Worm (Caenorhabditis elegans) whole organism, late embryonic: ENCODE results near the gene F46F2.3.

ENCODE experiments used
- C08G9.2 ChIP-seq: sonication (generic microtip); optimal IDR thresholded peaks from 2 replicates; lab custom pipeline; 2016; ENCODE audit warnings: mild to moderate bottlenecking, missing genetic modification characterization, moderate library complexity, missing compliant biosample characterization
- Y22D7AL.16 ChIP-seq: sonication (generic microtip); optimal IDR thresholded peaks from 2 replicates; lab custom pipeline; 2016; ENCODE audit warnings: missing genetic modification characterization, missing compliant biosample characterization
- ahr-1 ChIP-seq: sonication (generic microtip); optimal IDR thresholded peaks from 2 replicates; lab custom pipeline; 2016; ENCODE audit warnings: missing genetic modification characterization, missing compliant biosample characterization
- ceh-14 ChIP-seq: sonication (generic microtip); optimal IDR thresholded peaks from 2 replicates; lab custom pipeline; 2016; ENCODE audit warnings: missing genotype, missing genetic modification characterization, missing compliant biosample characterization
- ceh-18 ChIP-seq: sonication (generic microtip); optimal IDR thresholded peaks from 2 replicates; lab custom pipeline; 2016; ENCODE audit warnings: missing genetic modification characterization, missing compliant biosample characterization
- ceh-19 ChIP-seq: fragments of 200-800 bp; sonication (Bioruptor generic); optimal IDR thresholded peaks from 2 replicates; lab custom pipeline; 2018; ENCODE audit warnings: mild to moderate bottlenecking, missing genetic modification characterization, missing compliant biosample characterization
- ceh-2 ChIP-seq: sonication (generic microtip); optimal IDR thresholded peaks from 2 replicates; lab custom pipeline; 2016; ENCODE audit warnings: missing genotype, missing genetic modification characterization, missing compliant biosample characterization
- ceh-24 ChIP-seq: sonication (generic microtip); optimal IDR thresholded peaks from 2 replicates; lab custom pipeline; 2016; ENCODE audit warnings: mild to moderate bottlenecking, missing genetic modification characterization, missing compliant biosample characterization
- ceh-30 ChIP-seq: fragments of 150-350 bp; optimal IDR thresholded peaks from 2 replicates; lab custom pipeline; 2014; ENCODE audit warnings: missing biosample characterization, missing genetic modification characterization
- ceh-34 ChIP-seq: sonication (generic microtip); optimal IDR thresholded peaks from 2 replicates; lab custom pipeline; 2016; ENCODE audit warnings: mild to moderate bottlenecking, missing genetic modification characterization, missing compliant biosample characterization
- ceh-45 ChIP-seq: fragments of 200-800 bp; sonication (Bioruptor generic); IDR thresholded peaks from 2 replicates; pipeline ENCODE4 v1.3.6; 2022; ENCODE audit warnings: missing genetic modification reagents, missing genetic modification characterization, missing compliant biosample characterization
- che-1 ChIP-seq: sonication (generic microtip); optimal IDR thresholded peaks from 2 replicates; lab custom pipeline; 2016; ENCODE audit warnings: mild to moderate bottlenecking, missing genetic modification characterization, missing compliant biosample characterization
- dve-1 ChIP-seq: sonication (generic microtip); optimal IDR thresholded peaks from 2 replicates; lab custom pipeline; 2017; ENCODE audit warnings: antibody characterized with exemption, mild to moderate bottlenecking, missing genetic modification characterization, missing compliant biosample characterization
- elt-2 ChIP-seq: sonication (generic microtip); optimal IDR thresholded peaks from 2 replicates; lab custom pipeline; 2016; ENCODE audit warnings: missing genetic modification reagents, missing genetic modification characterization, missing compliant biosample characterization
- elt-4 ChIP-seq: sonication (generic microtip); optimal IDR thresholded peaks from 2 replicates; lab custom pipeline; 2016; ENCODE audit warnings: missing genetic modification characterization, missing compliant biosample characterization
- ets-4 ChIP-seq: sonication (generic microtip); optimal IDR thresholded peaks from 2 replicates; lab custom pipeline; 2016; ENCODE audit warnings: missing genetic modification characterization, missing compliant biosample characterization
- fax-1 ChIP-seq: sonication (generic microtip); optimal IDR thresholded peaks from 2 replicates; lab custom pipeline; 2016; ENCODE audit warnings: missing genotype, missing genetic modification characterization, missing compliant biosample characterization
- fkh-10 ChIP-seq: fragments of 150-350 bp; optimal IDR thresholded peaks from 2 replicates; lab custom pipeline; 2014; ENCODE audit warnings: missing biosample characterization, missing genetic modification reagents, missing genetic modification characterization
- fkh-6 ChIP-seq: sonication (generic microtip); optimal IDR thresholded peaks from 2 replicates; lab custom pipeline; 2016; ENCODE audit warnings: missing genetic modification characterization, missing compliant biosample characterization
- hlh-15 ChIP-seq: sonication (generic microtip); optimal IDR thresholded peaks from 2 replicates; lab custom pipeline; 2016; ENCODE audit warnings: missing genetic modification characterization, missing compliant biosample characterization
- hlh-30 ChIP-seq: sonication (generic microtip); optimal IDR thresholded peaks from 2 replicates; lab custom pipeline; 2017; ENCODE audit warnings: antibody characterized with exemption, missing genetic modification characterization, missing compliant biosample characterization; ENCODE audit not compliant: insufficient read depth
- lim-6 ChIP-seq: sonication (generic microtip); optimal IDR thresholded peaks from 2 replicates; lab custom pipeline; 2016; ENCODE audit warnings: missing genetic modification characterization, missing compliant biosample characterization
- lin-11 ChIP-seq: fragments of 200-800 bp; sonication (Bioruptor generic); optimal IDR thresholded peaks from 2 replicates; lab custom pipeline; 2018; ENCODE audit warnings: mild to moderate bottlenecking, missing genetic modification characterization, missing compliant biosample characterization
- nhr-11 ChIP-seq: fragments of 150-350 bp; optimal IDR thresholded peaks from 2 replicates; lab custom pipeline; 2014; ENCODE audit warnings: missing biosample characterization, missing genetic modification characterization
- nhr-232 ChIP-seq: sonication (generic microtip); optimal IDR thresholded peaks from 2 replicates; lab custom pipeline; 2016; ENCODE audit warnings: missing genetic modification characterization, missing compliant biosample characterization
- npax-4 ChIP-seq: sonication (generic microtip); optimal IDR thresholded peaks from 2 replicates; lab custom pipeline; 2016; ENCODE audit warnings: missing genetic modification characterization, missing compliant biosample characterization
- odd-2 ChIP-seq: sonication (generic microtip); optimal IDR thresholded peaks from 2 replicates; lab custom pipeline; 2017; ENCODE audit warnings: antibody characterized with exemption, mild to moderate bottlenecking, missing genetic modification characterization, missing compliant biosample characterization
- pag-3 ChIP-seq: sonication (generic microtip); optimal IDR thresholded peaks from 2 replicates; lab custom pipeline; 2016; ENCODE audit warnings: missing compliant biosample characterization, missing genetic modification characterization, borderline replicate concordance
- pat-9 ChIP-seq: fragments of 200-800 bp; sonication (Bioruptor generic); optimal IDR thresholded peaks from 2 replicates; lab custom pipeline; 2018; ENCODE audit warnings: mild to moderate bottlenecking, missing genetic modification characterization, moderate library complexity, missing compliant biosample characterization
- pax-1 ChIP-seq: fragments of 150-350 bp; optimal IDR thresholded peaks from 2 replicates; lab custom pipeline; 2014; ENCODE audit warnings: missing biosample characterization, missing genetic modification characterization
- pha-2 ChIP-seq: sonication (generic microtip); optimal IDR thresholded peaks from 2 replicates; lab custom pipeline; 2017; ENCODE audit warnings: mild to moderate bottlenecking, missing genetic modification characterization, missing compliant biosample characterization
- pqm-1 ChIP-seq: sonication (generic microtip); optimal IDR thresholded peaks from 2 replicates; lab custom pipeline; 2016; ENCODE audit warnings: missing genetic modification characterization, missing compliant biosample characterization
- pros-1 ChIP-seq: fragments of 150-350 bp; optimal IDR thresholded peaks from 2 replicates; lab custom pipeline; 2014; ENCODE audit warnings: missing biosample characterization, missing genetic modification reagents, missing genetic modification characterization
- rnt-1 ChIP-seq: sonication (generic microtip); optimal IDR thresholded peaks from 2 replicates; lab custom pipeline; 2016; ENCODE audit warnings: missing genetic modification characterization, missing compliant biosample characterization
- sdc-2 ChIP-seq: sonication (generic microtip); optimal IDR thresholded peaks from 2 replicates; lab custom pipeline; 2016; ENCODE audit warnings: missing genotype, missing genetic modification characterization, missing compliant biosample characterization
- syd-9 ChIP-seq: sonication (generic microtip); optimal IDR thresholded peaks from 2 replicates; lab custom pipeline; 2016; ENCODE audit warnings: mild to moderate bottlenecking, missing genetic modification characterization, moderate library complexity, missing compliant biosample characterization
- tbx-2 ChIP-seq: sonication (generic microtip); optimal IDR thresholded peaks from 2 replicates; lab custom pipeline; 2016; ENCODE audit warnings: missing genetic modification characterization, missing compliant biosample characterization
- unc-42 ChIP-seq: sonication (generic microtip); optimal IDR thresholded peaks from 2 replicates; lab custom pipeline; 2016; ENCODE audit warnings: missing genotype, missing genetic modification characterization, missing compliant biosample characterization
- unc-55 ChIP-seq: sonication (generic microtip); optimal IDR thresholded peaks from 2 replicates; lab custom pipeline; 2017; ENCODE audit warnings: missing biosample characterization, missing genetic modification reagents, missing genetic modification characterization
- ztf-16 ChIP-seq: sonication (generic microtip); optimal IDR thresholded peaks from 2 replicates; lab custom pipeline; 2017; ENCODE audit warnings: missing genetic modification characterization, missing compliant biosample characterization

The F46F2.3 gene

DNA sequence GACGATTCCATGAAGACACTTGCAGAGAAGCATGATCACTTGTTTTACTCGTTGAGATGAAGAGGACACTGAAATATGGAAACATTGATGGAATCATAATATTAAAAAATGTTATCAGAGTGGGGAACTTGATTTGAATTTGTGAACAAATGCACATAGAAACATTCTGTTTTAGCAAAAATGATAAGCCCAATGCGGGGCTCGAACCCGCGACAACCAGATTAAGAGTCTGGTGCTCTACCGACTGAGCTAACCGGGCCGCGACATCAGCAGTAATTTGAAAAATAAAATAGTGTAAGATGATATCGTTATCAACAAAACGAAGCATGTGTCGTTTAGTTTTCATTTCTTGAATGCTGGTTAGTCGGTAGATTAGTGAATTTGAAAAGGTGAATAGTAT, 18.9 kb downstream of the F46F2.3 start:
- no peak for TF ChIP-seq pax-1 (tag; lab: Kevin White, UChicago)
- no peak for TF ChIP-seq syd-9 (tag; lab: Kevin White, UChicago)
- no peak for TF ChIP-seq pag-3 (tag; lab: Kevin White, UChicago)
- TF ChIP-seq fkh-10 (GFP tag; lab: Kevin White, UChicago): no peak
- no peak for TF ChIP-seq Y22D7AL.16 (tag; lab: Kevin White, UChicago)
- TF ChIP-seq npax-4 (tag; lab: Kevin White, UChicago): no peak
- no peak for TF ChIP-seq pros-1 (tag; lab: Kevin White, UChicago)
- TF ChIP-seq ceh-19 (GFP tag; lab: Kevin White, UChicago): no peak
- TF ChIP-seq ztf-16 (tag; lab: Kevin White, UChicago): no peak

DNA sequence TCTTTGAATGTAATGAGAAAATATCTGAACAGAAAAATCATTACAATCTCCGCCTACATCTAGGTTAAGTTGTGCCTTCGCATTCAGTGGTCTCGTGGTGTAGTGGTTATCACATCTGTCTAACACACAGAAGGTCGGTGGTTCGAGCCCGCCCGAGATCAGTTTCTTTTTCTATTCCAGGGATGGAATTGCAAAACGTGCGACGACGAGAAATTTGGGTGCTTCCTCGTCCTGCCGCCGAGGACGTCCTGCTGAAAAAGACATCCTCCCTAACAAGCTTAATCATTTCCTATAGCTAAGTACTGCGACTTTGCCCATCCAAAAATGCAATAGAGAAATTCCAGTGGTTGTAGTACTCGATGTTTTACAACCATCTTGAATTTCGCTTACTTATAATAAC, 24.1 kb downstream of the F46F2.3 start:
- peak; percentile 16 for TF ChIP-seq elt-2 (tag; lab: Kevin White, UChicago)
- no peak for TF ChIP-seq ets-4 (tag; lab: Kevin White, UChicago)
- TF ChIP-seq, all 69 proteins: peak for 1

DNA sequence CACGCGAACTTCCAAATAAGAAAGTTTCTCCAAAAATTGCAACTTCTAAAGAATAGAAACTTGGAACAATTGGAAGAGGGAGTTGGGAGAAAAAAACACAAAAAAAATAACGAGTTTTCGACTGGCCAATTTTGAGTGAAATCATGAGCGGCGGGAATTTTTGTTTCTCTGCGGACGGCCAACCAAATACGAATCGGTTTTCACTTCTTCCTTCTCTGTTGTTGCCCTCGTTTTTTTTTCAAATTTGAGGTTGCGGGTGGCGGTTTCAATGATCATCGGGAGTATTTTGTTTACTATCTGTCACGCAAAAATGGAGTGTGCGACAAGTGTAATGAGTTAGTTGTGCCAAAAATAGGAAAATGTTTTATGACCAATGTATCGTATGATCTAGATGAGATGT, 26.4 kb downstream of the F46F2.3 start:
- peak; percentile 14 for TF ChIP-seq unc-42
- TF ChIP-seq npax-4 (tag; lab: Kevin White, UChicago): no peak

DNA sequence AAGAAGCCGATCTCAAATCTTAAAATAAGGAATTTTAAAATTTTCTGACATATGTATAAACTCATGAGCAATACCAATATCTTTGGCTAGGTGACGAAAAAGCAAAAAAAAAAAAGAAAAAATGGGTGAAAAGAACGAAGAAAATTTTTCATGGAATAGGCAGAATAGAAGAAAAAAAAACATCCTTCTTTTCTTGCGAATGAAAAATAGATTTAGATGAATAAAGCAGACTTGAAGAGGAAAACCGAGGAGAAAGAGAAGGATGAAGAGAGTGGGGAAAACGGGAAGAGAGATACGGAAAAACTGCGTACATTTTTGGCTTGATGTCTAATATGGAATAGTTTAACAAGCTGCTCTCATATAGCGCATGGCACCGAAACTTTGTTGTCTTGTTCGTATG, 28.3 kb downstream of the F46F2.3 start:
- no peak for TF ChIP-seq sdc-2 (tag; lab: Kevin White, UChicago)
- no peak for TF ChIP-seq rnt-1 (tag; lab: Kevin White, UChicago)
- TF ChIP-seq hlh-30: no peak
- no peak for TF ChIP-seq ahr-1 (tag; lab: Kevin White, UChicago)
- TF ChIP-seq Y22D7AL.16 (tag; lab: Kevin White, UChicago): no peak
- TF ChIP-seq nhr-232 (tag; lab: Kevin White, UChicago): no peak
- TF ChIP-seq odd-2 (tag; lab: Kevin White, UChicago): no peak
- no peak for TF ChIP-seq unc-55
- no peak for TF ChIP-seq dve-1 (tag; lab: Kevin White, UChicago)
- no peak for TF ChIP-seq tbx-2 (tag; lab: Kevin White, UChicago)
- no peak for TF ChIP-seq C08G9.2 (tag; lab: Kevin White, UChicago)
- TF ChIP-seq unc-42: no peak

DNA sequence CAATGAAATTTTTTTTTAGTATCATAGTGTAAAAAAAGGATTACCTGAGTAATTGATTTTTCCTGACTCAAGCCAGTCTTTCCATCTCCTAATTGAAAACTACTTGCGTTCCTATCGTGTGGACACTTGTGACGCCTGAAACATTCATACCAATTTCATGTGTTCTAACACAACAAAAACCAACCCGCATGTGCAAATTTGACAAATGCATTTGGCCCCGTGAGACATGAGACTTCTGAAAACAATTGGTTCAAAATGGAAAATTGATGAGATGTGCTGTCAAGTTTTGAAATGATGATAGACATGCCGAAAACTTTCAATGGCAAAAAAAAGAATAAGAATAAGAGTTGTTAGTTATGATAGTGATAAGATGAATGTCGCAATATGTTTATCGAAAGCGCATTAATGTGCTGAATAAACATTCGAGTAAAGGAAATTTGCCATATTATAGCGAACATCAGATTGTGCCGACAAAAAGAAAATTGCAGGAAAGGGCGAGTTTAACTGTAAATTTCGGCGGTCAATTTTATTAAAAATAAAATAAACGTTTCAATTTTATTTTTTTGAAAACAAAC, 29.6 kb downstream of the F46F2.3 start, which contains the start of gene H03A11.2:
Gene H03A11.2 (minus strand): TSS at position 252 of the 575 bp plus-strand sequence.
- TF ChIP-seq lim-6 (no peak), fax-1 (tag; lab: Kevin White, UChicago) (no peak), ahr-1 (tag; lab: Kevin White, UChicago) (no peak), unc-55 (no peak), ceh-45 (GFP tag; lab: Robert Waterston, UW) (no peak), ceh-34 (tag; lab: Kevin White, UChicago) (no peak), hlh-15 (tag; lab: Kevin White, UChicago) (no peak), hlh-30 (no peak), lin-11 (tag; lab: Kevin White, UChicago) (no peak), pros-1 (tag; lab: Kevin White, UChicago) (no peak), tbx-2 (tag; lab: Kevin White, UChicago) (no peak), pax-1 (tag; lab: Kevin White, UChicago) (no peak), unc-42 (no peak), pag-3 (tag; lab: Kevin White, UChicago) (no peak), pqm-1 (no peak), ceh-18 (tag; lab: Kevin White, UChicago) (no peak)

DNA sequence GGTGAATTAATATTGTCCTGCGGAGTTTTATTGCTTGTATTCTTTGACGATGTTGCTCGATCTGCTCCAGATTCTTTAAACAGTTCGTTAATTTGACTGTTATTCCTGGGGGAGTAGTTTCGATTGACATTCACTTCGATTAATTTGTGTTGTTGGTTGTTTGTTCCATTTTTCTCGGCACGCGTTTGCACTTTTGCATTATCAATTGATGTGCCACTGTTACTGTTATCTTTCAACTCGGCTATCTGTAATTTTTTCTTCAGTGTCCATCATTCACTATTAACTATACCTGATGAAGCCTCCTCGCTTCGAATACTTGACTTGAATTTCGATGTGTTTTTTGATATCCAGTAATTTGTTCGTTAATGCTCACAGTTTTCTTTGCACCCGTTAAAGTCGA, 30.9 kb downstream of the F46F2.3 start:
- TF ChIP-seq ceh-14 (tag; lab: Kevin White, UChicago): no peak
- no peak for TF ChIP-seq unc-55
- TF ChIP-seq che-1 (tag; lab: Kevin White, UChicago): no peak
- no peak for TF ChIP-seq ceh-24 (tag; lab: Kevin White, UChicago)
- no peak for TF ChIP-seq ceh-30 (tag; lab: Kevin White, UChicago)
- no peak for TF ChIP-seq pat-9 (tag; lab: Kevin White, UChicago)
- TF ChIP-seq fax-1 (tag; lab: Kevin White, UChicago): no peak
- TF ChIP-seq hlh-30: no peak
- TF ChIP-seq nhr-232 (tag; lab: Kevin White, UChicago): no peak
- TF ChIP-seq pqm-1: no peak
- TF ChIP-seq nhr-11: no peak
- no peak for TF ChIP-seq pag-3 (tag; lab: Kevin White, UChicago)
- TF ChIP-seq ceh-2 (tag; lab: Kevin White, UChicago): no peak
- TF ChIP-seq fkh-6 (tag; lab: Kevin White, UChicago): no peak
- no peak for TF ChIP-seq elt-4 (tag; lab: Kevin White, UChicago)
- no peak for TF ChIP-seq lim-6
- TF ChIP-seq pha-2 (tag; lab: Kevin White, UChicago): no peak
- TF ChIP-seq Y22D7AL.16 (tag; lab: Kevin White, UChicago): no peak
- TF ChIP-seq pax-1 (tag; lab: Kevin White, UChicago): no peak
- TF ChIP-seq dve-1 (tag; lab: Kevin White, UChicago): no peak
